Fruit fly (Drosophila melanogaster) whole organism, pupa: ENCODE data around the gene Nab2.

Experiments
- Pif1B ChIP-seq: fragments of 200-800 bp; sonication (Bioruptor generic); optimal IDR thresholded peaks from 3 replicates; lab custom pipeline; 2016; ENCODE audit warnings: missing biosample characterization, missing genetic modification characterization
- rn ChIP-seq: fragments of 200-800 bp; sonication (Bioruptor generic); IDR thresholded peaks from 2 replicates; pipeline ENCODE4 v1.3.6; 2022; ENCODE audit warnings: missing biosample characterization, missing genetic modification characterization

DNA sequence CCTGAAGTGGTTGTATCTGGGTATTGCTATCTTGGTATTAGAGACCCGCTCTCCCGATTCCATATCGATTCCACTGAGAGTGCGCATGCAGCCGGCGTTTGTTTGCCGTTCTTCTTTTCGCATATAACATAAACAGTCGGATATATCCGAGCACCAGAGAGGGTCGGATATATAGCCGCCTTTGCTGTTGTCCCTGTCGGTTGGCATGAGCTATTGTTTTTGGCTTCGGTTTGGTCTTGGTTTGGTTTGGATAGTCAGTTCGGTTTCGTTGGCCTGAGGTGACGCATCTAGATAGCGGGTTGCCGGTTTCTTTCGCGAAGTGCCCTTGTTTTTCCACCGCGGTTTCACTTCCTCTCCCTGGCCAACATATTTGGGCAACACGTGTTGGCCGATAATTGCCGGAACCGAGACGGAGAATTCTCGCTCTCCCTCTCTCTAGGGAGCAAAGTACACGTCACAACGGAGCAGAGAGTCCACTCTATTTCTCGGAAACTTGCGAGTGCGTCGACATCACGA lies 45.4 kb downstream of the Nab2 start, which contains the start of gene Orct2:
- TF ChIP-seq rn (no peak), Pif1B (GFP tag; lab: Kevin White, UChicago) (no peak)
